Worm (Caenorhabditis elegans) whole organism, L4 larva: ENCODE results near the gene F10G7.10.

ENCODE experiments used
- F44E2.7 ChIP-seq: fragments of 200-800 bp; sonication (Bioruptor generic); IDR thresholded peaks from 2 replicates; pipeline ENCODE4 v2.1.2; 2022; ENCODE audit warnings: missing genetic modification characterization, missing compliant biosample characterization
- F49E8.2 ChIP-seq: sonication (generic microtip); optimal IDR thresholded peaks from 2 replicates; lab custom pipeline; 2016; ENCODE audit warnings: missing compliant biosample characterization, mild to moderate bottlenecking, missing genetic modification characterization, borderline replicate concordance
- R02D3.7 ChIP-seq: fragments of 150-350 bp; sonication (generic microtip); optimal IDR thresholded peaks from 3 replicates; lab custom pipeline; 2014; ENCODE audit warnings: missing biosample characterization, missing genetic modification characterization
- Y48G9A.11 ChIP-seq: fragments of 200-800 bp; sonication (Bioruptor generic); IDR thresholded peaks from 2 replicates; pipeline ENCODE4 v1.3.6; 2022; ENCODE audit warnings: missing genetic modification reagents, missing genetic modification characterization, missing compliant biosample characterization
- ZK337.2 ChIP-seq: fragments of 200-800 bp; sonication (Bioruptor generic); IDR thresholded peaks from 2 replicates; pipeline ENCODE4 v1.3.6; 2022; ENCODE audit warnings: missing genetic modification reagents, missing genetic modification characterization, missing compliant biosample characterization
- aly-2 ChIP-seq: sonication (generic microtip); optimal IDR thresholded peaks from 2 replicates; lab custom pipeline; 2018; ENCODE audit warnings: missing biosample characterization, missing genetic modification characterization
- arid-1 ChIP-seq: fragments of 200-800 bp; sonication (Bioruptor generic); conservative IDR thresholded peaks from 2 replicates; pipeline ENCODE4 v1.3.6; 2022; ENCODE audit warnings: missing genetic modification reagents, missing genetic modification characterization, missing compliant biosample characterization
- ceh-20 ChIP-seq: fragments of 200-800 bp; sonication (Bioruptor generic); IDR thresholded peaks from 2 replicates; pipeline ENCODE4 v1.3.6; 2022; ENCODE audit warnings: missing genetic modification reagents, missing genetic modification characterization, missing compliant biosample characterization
- ceh-28 ChIP-seq: fragments of 150-350 bp; optimal IDR thresholded peaks from 2 replicates; lab custom pipeline; 2014; ENCODE audit warnings: missing biosample characterization, missing genetic modification reagents, missing genetic modification characterization
- ceh-44 ChIP-seq: fragments of 200-800 bp; sonication (Bioruptor generic); IDR thresholded peaks from 2 replicates; pipeline ENCODE4 v1.3.6; 2022; ENCODE audit warnings: missing genetic modification reagents, missing genetic modification characterization, missing compliant biosample characterization
- ceh-82 ChIP-seq: sonication (generic microtip); optimal IDR thresholded peaks from 2 replicates; lab custom pipeline; 2017; ENCODE audit warnings: missing biosample characterization, missing genetic modification characterization
- ces-1 ChIP-seq: fragments of 150-350 bp; sonication (generic microtip); optimal IDR thresholded peaks from 4 replicates; lab custom pipeline; 2014; ENCODE audit warnings: missing biosample characterization, missing genetic modification reagents, missing genetic modification characterization
- daf-16 ChIP-seq, 3 experiments: sonication (generic microtip); optimal IDR thresholded peaks; 2 replicates each; lab custom pipeline; 2016 to 2017; ENCODE audit warnings: missing genetic modification characterization in 3 of 3, missing genetic modification reagents in 3 of 3, mild to moderate bottlenecking in 2 of 3, missing compliant biosample characterization in 2 of 3, missing biosample characterization in 1 of 3, moderate library complexity in 1 of 3
- dmd-6 ChIP-seq: fragments of 200-800 bp; sonication (Bioruptor generic); IDR thresholded peaks from 2 replicates; pipeline ENCODE4 v1.3.6; 2022; ENCODE audit warnings: missing genetic modification reagents, missing genetic modification characterization, missing compliant biosample characterization
- dmd-8 ChIP-seq: fragments of 200-800 bp; sonication (Bioruptor generic); IDR thresholded peaks from 2 replicates; pipeline ENCODE4 v1.3.6; 2022; ENCODE audit warnings: missing genetic modification characterization, missing compliant biosample characterization
- dmd-9 ChIP-seq: fragments of 200-800 bp; sonication (Bioruptor generic); IDR thresholded peaks from 2 replicates; pipeline ENCODE4 v1.3.6; 2022; ENCODE audit warnings: missing genetic modification reagents, missing genetic modification characterization, missing compliant biosample characterization
- duxl-1 ChIP-seq: sonication (generic microtip); optimal IDR thresholded peaks from 2 replicates; lab custom pipeline; 2016; ENCODE audit warnings: mild to moderate bottlenecking, missing genetic modification characterization, moderate library complexity, missing compliant biosample characterization; ENCODE audit not compliant: poor library complexity
- fos-1 ChIP-seq: fragments of 150-350 bp; optimal IDR thresholded peaks from 2 replicates; lab custom pipeline; 2014; ENCODE audit warnings: missing biosample characterization, missing genetic modification characterization
- hlh-11 ChIP-seq: fragments of 200-800 bp; sonication (Bioruptor generic); optimal IDR thresholded peaks from 2 replicates; lab custom pipeline; 2018; ENCODE audit warnings: mild to moderate bottlenecking, missing genetic modification characterization, missing compliant biosample characterization
- hlh-30 ChIP-seq: sonication (generic microtip); optimal IDR thresholded peaks from 2 replicates; lab custom pipeline; 2017; ENCODE audit warnings: antibody characterized with exemption, mild to moderate bottlenecking, missing genetic modification characterization, missing compliant biosample characterization; ENCODE audit not compliant: insufficient read depth
- lim-7 ChIP-seq: fragments of 200-800 bp; sonication (Bioruptor generic); IDR thresholded peaks from 2 replicates; pipeline ENCODE4 v1.3.6; 2022; ENCODE audit warnings: missing genetic modification characterization, missing compliant biosample characterization
- lin-1 ChIP-seq: fragments of 200-800 bp; sonication (Bioruptor generic); IDR thresholded peaks from 2 replicates; pipeline ENCODE4 v1.3.6; 2022; ENCODE audit warnings: missing genetic modification reagents, missing genetic modification characterization, missing compliant biosample characterization
- lin-38 ChIP-seq: fragments of 200-800 bp; sonication (Bioruptor generic); IDR thresholded peaks from 2 replicates; pipeline ENCODE4 v1.3.6; 2022; ENCODE audit warnings: missing genetic modification reagents, missing genetic modification characterization, missing compliant biosample characterization
- lin-39 ChIP-seq: fragments of 150-350 bp; optimal IDR thresholded peaks from 2 replicates; lab custom pipeline; 2014; ENCODE audit warnings: missing biosample characterization, missing genetic modification reagents, missing genetic modification characterization
- lir-3 ChIP-seq: sonication (generic microtip); optimal IDR thresholded peaks from 2 replicates; lab custom pipeline; 2016; ENCODE audit warnings: mild to moderate bottlenecking, missing genetic modification characterization, missing compliant biosample characterization
- lsy-2 ChIP-seq, 2 experiments: fragments of 150-350 bp in 1 of 2; sonication (generic microtip) in 1 of 2; optimal IDR thresholded peaks; 2 replicates each; lab custom pipeline; 2014 to 2017; ENCODE audit warnings: missing biosample characterization in 2 of 2, missing genetic modification characterization in 2 of 2
- madf-5 ChIP-seq, 2 experiments: fragments of 200-800 bp; sonication (Bioruptor generic); IDR thresholded peaks; 2 replicates each; pipeline ENCODE4 v1.3.6; 2022; ENCODE audit warnings: missing compliant biosample characterization in 2 of 2, missing genetic modification characterization in 2 of 2
- mdl-1 ChIP-seq, 2 experiments: fragments of 150-350 bp in 1 of 2; sonication (generic microtip) in 1 of 2; optimal IDR thresholded peaks; 2 replicates each; lab custom pipeline; 2014 to 2017; ENCODE audit warnings: missing biosample characterization in 2 of 2, missing genetic modification characterization in 2 of 2
- mep-1 ChIP-seq: fragments of 150-350 bp; sonication (generic microtip); optimal IDR thresholded peaks from 3 replicates; lab custom pipeline; 2014; ENCODE audit warnings: missing biosample characterization, missing genetic modification characterization
- mes-2 ChIP-seq: sonication (generic microtip); optimal IDR thresholded peaks from 2 replicates; lab custom pipeline; 2016; ENCODE audit warnings: missing genotype, mild to moderate bottlenecking, missing genetic modification characterization, missing compliant biosample characterization; ENCODE audit not compliant: poor library complexity, severe bottlenecking
- nhr-102 ChIP-seq: sonication (generic microtip); optimal IDR thresholded peaks from 2 replicates; lab custom pipeline; 2016; ENCODE audit warnings: mild to moderate bottlenecking, missing genetic modification characterization, moderate library complexity, missing compliant biosample characterization
- nhr-25 ChIP-seq: sonication (generic microtip); optimal IDR thresholded peaks from 2 replicates; lab custom pipeline; 2017; ENCODE audit warnings: missing genetic modification characterization, mild to moderate bottlenecking, missing compliant biosample characterization, antibody characterized with exemption, moderate library complexity, borderline replicate concordance; ENCODE audit not compliant: insufficient read depth
- nhr-28 ChIP-seq: fragments of 150-350 bp; optimal IDR thresholded peaks from 2 replicates; lab custom pipeline; 2014; ENCODE audit warnings: missing biosample characterization, missing genetic modification characterization
- pha-4 ChIP-seq, 2 experiments: fragments of 150-350 bp in 1 of 2; fragments of 200-800 bp in 1 of 2; sonication (Bioruptor generic) in 1 of 2; IDR thresholded peaks in 1 of 2; optimal IDR thresholded peaks in 1 of 2; 2 replicates each; pipeline versions ENCODE4 v1.3.6 to Lab custom; 2014 to 2022; ENCODE audit warnings: missing genetic modification characterization in 2 of 2, missing genetic modification reagents in 2 of 2, missing biosample characterization in 1 of 2, missing compliant biosample characterization in 1 of 2
- saeg-2 ChIP-seq: fragments of 200-800 bp; sonication (Bioruptor generic); IDR thresholded peaks from 2 replicates; pipeline ENCODE4 v1.3.6; 2022; ENCODE audit warnings: missing genetic modification reagents, missing genetic modification characterization, missing compliant biosample characterization
- sdz-12 ChIP-seq: fragments of 200-800 bp; sonication (Bioruptor generic); optimal IDR thresholded peaks from 2 replicates; lab custom pipeline; 2018; ENCODE audit warnings: mild to moderate bottlenecking, missing genetic modification characterization, missing compliant biosample characterization
- skn-1 ChIP-seq: fragments of 150-350 bp; optimal IDR thresholded peaks from 2 replicates; lab custom pipeline; 2014; ENCODE audit warnings: missing biosample characterization, missing genetic modification characterization
- snpc-1.2 ChIP-seq: fragments of 200-800 bp; sonication (Bioruptor generic); IDR thresholded peaks from 2 replicates; pipeline ENCODE4 v1.3.6; 2022; ENCODE audit warnings: missing genetic modification reagents, missing genetic modification characterization, missing compliant biosample characterization
- tra-1 ChIP-seq: fragments of 200-800 bp; sonication (Bioruptor generic); IDR thresholded peaks from 2 replicates; pipeline ENCODE4 v1.3.6; 2022; ENCODE audit warnings: missing genetic modification reagents, missing genetic modification characterization, missing compliant biosample characterization
- unc-130 ChIP-seq: sonication (generic microtip); optimal IDR thresholded peaks from 2 replicates; lab custom pipeline; 2016; ENCODE audit warnings: missing genetic modification reagents, missing genetic modification characterization, missing compliant biosample characterization
- unc-39 ChIP-seq: sonication (generic microtip); optimal IDR thresholded peaks from 2 replicates; lab custom pipeline; 2017; ENCODE audit warnings: missing biosample characterization, missing genetic modification characterization
- vab-7 ChIP-seq: fragments of 200-800 bp; sonication (Bioruptor generic); IDR thresholded peaks from 2 replicates; pipeline ENCODE4 v1.3.6; 2022; ENCODE audit warnings: missing genetic modification reagents, missing genetic modification characterization, missing compliant biosample characterization
- zag-1 ChIP-seq: fragments of 150-350 bp; optimal IDR thresholded peaks from 2 replicates; lab custom pipeline; 2014; ENCODE audit warnings: missing biosample characterization, missing genetic modification characterization
- zfp-3 ChIP-seq: fragments of 200-800 bp; sonication (Bioruptor generic); conservative IDR thresholded peaks from 2 replicates; pipeline ENCODE4 v1.3.6; 2022; ENCODE audit warnings: missing genetic modification reagents, missing genetic modification characterization, missing compliant biosample characterization
- zip-11 ChIP-seq: fragments of 200-800 bp; sonication (Bioruptor generic); IDR thresholded peaks from 2 replicates; pipeline ENCODE4 v1.3.6; 2022; ENCODE audit warnings: missing genetic modification characterization, missing compliant biosample characterization
- ztf-7 ChIP-seq: fragments of 150-350 bp; optimal IDR thresholded peaks from 2 replicates; lab custom pipeline; 2014; ENCODE audit warnings: missing biosample characterization, missing genetic modification characterization

Gene F10G7.10

DNA sequence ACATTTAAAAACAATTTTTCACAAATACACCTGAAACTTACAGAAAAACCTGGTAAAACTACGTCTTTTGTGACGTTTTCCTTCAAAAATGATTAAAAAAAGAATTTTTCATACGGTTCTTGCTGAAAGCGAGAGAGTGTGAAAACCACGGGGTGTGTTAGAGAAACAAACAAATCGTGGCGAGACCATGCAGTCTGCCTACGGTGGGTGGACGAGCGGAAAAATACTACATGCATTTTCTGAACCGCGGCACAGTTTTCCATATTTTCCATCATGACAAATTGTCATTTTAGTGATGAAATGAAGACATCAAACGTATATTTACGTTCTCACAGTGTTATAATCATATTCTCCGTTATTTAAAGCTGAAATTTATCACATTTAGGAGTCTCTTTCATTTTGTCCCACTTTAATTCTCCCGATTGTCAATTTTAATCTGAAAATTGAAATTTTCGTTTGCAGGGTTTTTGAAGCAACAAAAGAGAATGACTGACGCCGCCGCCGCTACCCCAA, 19.6 kb downstream of the F10G7.10 start, which contains the start of the genes F10G7.9 and tsn-1 (continued):
- TF ChIP-seq lsy-2 (tag; optimal IDR thresholded peaks at IDR 0.05; lab: Kevin White, UChicago) (peak; percentile 70 to 97), zag-1 (tag; lab: Kevin White, UChicago) (no peak), vab-7 (GFP tag; lab: Robert Waterston, UW) (no peak), lir-3 (tag; lab: Kevin White, UChicago) (no peak), mdl-1 (tag; optimal IDR thresholded peaks at IDR 0.05; lab: Kevin White, UChicago) (peak in 1 of 2 experiments; percentile 24), fos-1 (tag; lab: Kevin White, UChicago) (no peak), skn-1 (tag; lab: Kevin White, UChicago) (no peak), ces-1 (no peak), lin-1 (GFP tag; lab: Robert Waterston, UW) (no peak), F49E8.2 (peak; percentile 21), nhr-25 (peak; percentile 46), mep-1 (tag; lab: Kevin White, UChicago) (peak; percentile 63), Y48G9A.11 (GFP tag; lab: Robert Waterston, UW) (peak; percentile 18; the same call in 1 of the 2 replicates), ceh-82 (tag; lab: Kevin White, UChicago) (no peak), ZK337.2 (no peak), pha-4 (GFP tag; IDR thresholded peaks at IDR 0.05; lab: Robert Waterston, UW) (no peak), pha-4 (tag; optimal IDR thresholded peaks at IDR 0.05; lab: Kevin White, UChicago) (peak; percentile 23), lim-7 (GFP tag; lab: Robert Waterston, UW) (no peak), ztf-7 (tag; lab: Kevin White, UChicago) (no peak), ceh-28 (tag; lab: Kevin White, UChicago) (no peak), dmd-9 (GFP tag; lab: Robert Waterston, UW) (no peak), hlh-30 (tag; lab: Kevin White, UChicago) (peak; percentile 73), dmd-6 (GFP tag; lab: Robert Waterston, UW) (peak; percentile 57), zip-11 (no peak), sdz-12 (GFP tag; lab: Kevin White, UChicago) (no peak), daf-16 (GFP tag; optimal IDR thresholded peaks at IDR 0.05; lab: Kevin White, UChicago) (no peak), daf-16 (tag; optimal IDR thresholded peaks at IDR 0.05; lab: Kevin White, UChicago) (peak; percentile 21), unc-39 (tag; lab: Kevin White, UChicago) (no peak), madf-5 (GFP tag; IDR thresholded peaks at IDR 0.05; lab: Robert Waterston, UW) (no peak), duxl-1 (peak; percentile 11), F44E2.7 (GFP tag; lab: Robert Waterston, UW) (no peak), tra-1 (GFP tag; lab: Robert Waterston, UW) (no peak)

DNA sequence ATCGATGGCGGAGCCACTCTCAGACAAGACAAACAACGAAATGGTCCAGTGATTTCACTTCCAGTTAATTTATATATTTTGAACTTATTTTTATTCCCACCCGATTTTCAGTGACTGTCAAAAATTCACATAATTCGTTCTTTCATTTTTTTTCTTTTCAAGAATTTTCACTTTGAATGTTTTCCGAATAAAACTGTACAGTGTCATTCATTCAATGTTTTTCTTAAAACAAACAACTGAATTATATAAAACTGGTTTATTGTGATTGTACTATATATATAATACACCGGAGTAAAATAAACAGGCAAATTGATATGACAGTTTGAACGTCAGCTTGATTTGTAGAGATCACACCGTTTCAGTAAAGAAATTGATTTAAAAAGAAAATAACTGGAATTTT, 23.1 kb downstream of the F10G7.10 start:
- TF ChIP-seq aly-2 (no peak), lin-39 (tag; lab: Kevin White, UChicago) (no peak), F49E8.2 (peak; percentile 9), lin-38 (GFP tag; lab: Robert Waterston, UW) (peak; percentile 61), mep-1 (tag; lab: Kevin White, UChicago) (peak; percentile 7), R02D3.7 (tag; lab: Kevin White, UChicago) (no peak), unc-130 (peak; percentile 7)
- TF ChIP-seq, all 104 proteins: peak for 4

- 0 out of 2 replicates have a peak, but pooled peaks have one; percentile 44 for TF ChIP-seq dmd-8 (GFP tag; lab: Robert Waterston, UW)
- peak; percentile 85 for TF ChIP-seq zfp-3 (GFP tag; lab: Robert Waterston, UW)
- TF ChIP-seq arid-1 (GFP tag; lab: Robert Waterston, UW), result peak; percentile 87
- TF ChIP-seq dmd-6 (GFP tag; lab: Robert Waterston, UW), result peak; percentile 83
- TF ChIP-seq hlh-11 (tag; lab: Kevin White, UChicago), result peak; percentile 72
- peak; percentile 15 for TF ChIP-seq nhr-28 (tag; lab: Kevin White, UChicago)
- TF ChIP-seq nhr-102 (tag; lab: Kevin White, UChicago), result peak; percentile 81
- peak; percentile 87 for TF ChIP-seq mes-2 (tag; lab: Kevin White, UChicago)
- TF ChIP-seq ceh-20 (GFP tag; lab: Robert Waterston, UW), result peak; percentile 90
- TF ChIP-seq ceh-44, result peak; percentile 90
- peak; percentile 74; the same call in 1 of the 2 replicates for TF ChIP-seq saeg-2
- peak; percentile 89 for TF ChIP-seq snpc-1.2 (GFP tag; lab: Robert Waterston, UW)
These were observed 24.5 kb downstream of the F10G7.10 start, which contains the start of gene unc-85 for ce11 chrII:4701482-4702119. Gene unc-85, plus strand, starts transcription at chrII:4702069.
